Fruit fly (Drosophila melanogaster) Kc167 (cell line): ENCODE measurements around the gene raptor.

Source experiments
- Myc ChIP-seq: fragments of >200 bp; optimal IDR thresholded peaks from 2 replicates; lab custom pipeline; 2017; ENCODE audit warnings: missing external identifiers
- Sin3A ChIP-seq: fragments of >200 bp; optimal IDR thresholded peaks from 2 replicates; lab custom pipeline; 2018; ENCODE audit warnings: missing external identifiers
- h ChIP-seq: fragments of >200 bp; optimal IDR thresholded peaks from 3 replicates; lab custom pipeline; 2018; ENCODE audit warnings: missing external identifiers
- insv ChIP-seq: fragments of >200 bp; optimal IDR thresholded peaks from 3 replicates; lab custom pipeline; 2018; ENCODE audit warnings: missing external identifiers
- psq ChIP-seq: fragments of >200 bp; optimal IDR thresholded peaks from 2 replicates; lab custom pipeline; 2017; ENCODE audit warnings: missing external identifiers
- ttk ChIP-seq: sonication (Bioruptor generic); optimal IDR thresholded peaks from 2 replicates; lab custom pipeline; 2017; ENCODE audit warnings: missing external identifiers

Gene raptor

dm6 chrX:6089679-6090460 lies at the start of gene raptor:
TSS of gene raptor (minus strand) at chrX:6090201.
- TF ChIP-seq Myc (lab: Kevin White, UChicago) (no peak), psq (lab: Kevin White, UChicago) (no peak), ttk (lab: Kevin White, UChicago) (no peak), insv (lab: Kevin White, UChicago) (no peak), Sin3A (lab: Kevin White, UChicago) (no peak), h (lab: Kevin White, UChicago) (no peak)

- no peak for TF ChIP-seq Myc (lab: Kevin White, UChicago)
- TF ChIP-seq Sin3A (lab: Kevin White, UChicago): no peak
- no peak for TF ChIP-seq psq (lab: Kevin White, UChicago)
- TF ChIP-seq h (lab: Kevin White, UChicago): no peak
- no peak for TF ChIP-seq insv (lab: Kevin White, UChicago)
- no peak for TF ChIP-seq ttk (lab: Kevin White, UChicago)
Measured at dm6 chrX:6109872-6110271, 19.9 kb upstream of the raptor start.

dm6 chrX:6104724-6105123 lies 14.7 kb upstream of the raptor start:
- no peak for TF ChIP-seq Myc (lab: Kevin White, UChicago)
- TF ChIP-seq ttk (lab: Kevin White, UChicago): no peak
- no peak for TF ChIP-seq psq (lab: Kevin White, UChicago)
- TF ChIP-seq insv (lab: Kevin White, UChicago): no peak
- TF ChIP-seq Sin3A (lab: Kevin White, UChicago): no peak
- TF ChIP-seq h (lab: Kevin White, UChicago): no peak

dm6 chrX:6097578-6097977 lies 7.6 kb upstream of the raptor start:
- no peak for TF ChIP-seq Myc (lab: Kevin White, UChicago)
- no peak for TF ChIP-seq psq (lab: Kevin White, UChicago)
- no peak for TF ChIP-seq ttk (lab: Kevin White, UChicago)
- TF ChIP-seq Sin3A (lab: Kevin White, UChicago): no peak
- TF ChIP-seq insv (lab: Kevin White, UChicago): no peak
- TF ChIP-seq h (lab: Kevin White, UChicago): no peak

- TF ChIP-seq Myc (lab: Kevin White, UChicago) (no peak), Sin3A (lab: Kevin White, UChicago) (no peak), h (lab: Kevin White, UChicago) (no peak), ttk (lab: Kevin White, UChicago) (no peak), psq (lab: Kevin White, UChicago) (no peak), insv (lab: Kevin White, UChicago) (no peak)
Measured at dm6 chrX:6094599-6094998, 4.6 kb upstream of the raptor start.

- TF ChIP-seq h (lab: Kevin White, UChicago) (no peak), Sin3A (lab: Kevin White, UChicago) (no peak), Myc (lab: Kevin White, UChicago) (no peak), ttk (lab: Kevin White, UChicago) (no peak), psq (lab: Kevin White, UChicago) (no peak), insv (lab: Kevin White, UChicago) (no peak)
Measured at dm6 chrX:6094078-6094477, 4.1 kb upstream of the raptor start.

- TF ChIP-seq Myc (lab: Kevin White, UChicago) (no peak), Sin3A (lab: Kevin White, UChicago) (no peak), h (lab: Kevin White, UChicago) (no peak), psq (lab: Kevin White, UChicago) (no peak), insv (lab: Kevin White, UChicago) (no peak), ttk (lab: Kevin White, UChicago) (no peak)
Measured at dm6 chrX:6092235-6092634, 2.2 kb upstream of the raptor start.

dm6 chrX:6090809-6091667 lies 1.0 kb upstream of the raptor start, which contains the start of the genes Nep1 and Mipp2:
TSS of gene Nep1 (plus strand) at chrX:6091205.
TSS of gene Mipp2 (minus strand) at chrX:6091471.
- TF ChIP-seq insv (lab: Kevin White, UChicago) (no peak), Myc (lab: Kevin White, UChicago) (no peak), psq (lab: Kevin White, UChicago) (no peak), Sin3A (lab: Kevin White, UChicago) (no peak), h (lab: Kevin White, UChicago) (no peak)

dm6 chrX:6081296-6081695 lies 8.7 kb downstream of the raptor start, which contains the start of gene CG4660:
TSS of gene CG4660 (minus strand) at chrX:6081372.
- TF ChIP-seq insv (lab: Kevin White, UChicago) (no peak), psq (lab: Kevin White, UChicago) (no peak), Myc (lab: Kevin White, UChicago) (no peak), ttk (lab: Kevin White, UChicago) (no peak), h (lab: Kevin White, UChicago) (no peak), Sin3A (lab: Kevin White, UChicago) (no peak)

- TF ChIP-seq Sin3A (lab: Kevin White, UChicago): no peak
- no peak for TF ChIP-seq h (lab: Kevin White, UChicago)
- no peak for TF ChIP-seq ttk (lab: Kevin White, UChicago)
- TF ChIP-seq insv (lab: Kevin White, UChicago): no peak
- no peak for TF ChIP-seq psq (lab: Kevin White, UChicago)
- no peak for TF ChIP-seq Myc (lab: Kevin White, UChicago)
Measured at dm6 chrX:6077686-6078085, 12.3 kb downstream of the raptor start, which contains the start of gene CG4666. TSS of gene CG4666 (minus strand) at chrX:6077786.
